Fruit fly (Drosophila melanogaster) whole organism, embryonic: Measurements from ENCODE around the gene GAPcenA.

ENCODE experiments used
- Ada2b ChIP-seq: fragments of 200-800 bp; sonication (Bioruptor generic); IDR thresholded peaks from 2 replicates; pipeline ENCODE4 v1.3.6; 2022; ENCODE audit warnings: missing biosample characterization, missing genetic modification characterization
- Antp ChIP-seq: fragments of 200-800 bp; sonication (Bioruptor generic); optimal IDR thresholded peaks from 3 replicates; lab custom pipeline; 2016; ENCODE audit warnings: missing biosample characterization, missing genetic modification characterization
- Awh ChIP-seq: fragments of 200-800 bp; sonication (Bioruptor generic); IDR thresholded peaks from 2 replicates; pipeline ENCODE4, ENCODE4 v1.3.6; 2022; ENCODE audit warnings: missing biosample characterization, missing genetic modification characterization
- BEAF-32 ChIP-seq: fragments of 200-800 bp; sonication (Bioruptor generic); optimal IDR thresholded peaks from 3 replicates; lab custom pipeline; 2017; ENCODE audit warnings: missing biosample characterization, missing genetic modification characterization, mild to moderate bottlenecking, moderate library complexity, missing genetic modification reagents
- CG10267 ChIP-seq: fragments of 200-800 bp; sonication (Bioruptor generic); optimal IDR thresholded peaks from 2 replicates; lab custom pipeline; 2018; ENCODE audit warnings: missing biosample characterization, mild to moderate bottlenecking, missing genetic modification characterization, moderate library complexity
- CG12155 ChIP-seq: fragments of 200-800 bp; sonication (Bioruptor generic); optimal IDR thresholded peaks from 3 replicates; lab custom pipeline; 2016; ENCODE audit warnings: missing biosample characterization, missing genetic modification characterization
- CG1602 ChIP-seq: fragments of 200-800 bp; sonication (Bioruptor generic); optimal IDR thresholded peaks from 3 replicates; lab custom pipeline; 2016; ENCODE audit warnings: missing biosample characterization, missing genetic modification characterization
- CG1647 ChIP-seq: fragments of 200-800 bp; sonication (Bioruptor generic); optimal IDR thresholded peaks from 3 replicates; lab custom pipeline; 2016; ENCODE audit warnings: missing biosample characterization, missing genetic modification characterization
- CG17361 ChIP-seq: fragments of 200-800 bp; sonication (Bioruptor generic); IDR thresholded peaks from 3 replicates; pipeline ENCODE4 v1.3.6; 2022; ENCODE audit warnings: missing biosample characterization, missing genetic modification characterization
- CG17829 ChIP-seq: fragments of 200-800 bp; optimal IDR thresholded peaks from 2 replicates; lab custom pipeline; 2019; ENCODE audit warnings: missing biosample characterization, mild to moderate bottlenecking, missing genetic modification characterization, moderate library complexity
- CG18011 ChIP-seq: fragments of 200-800 bp; sonication (Bioruptor generic); optimal IDR thresholded peaks from 2 replicates; lab custom pipeline; 2017; ENCODE audit warnings: missing biosample characterization, missing genetic modification characterization, mild to moderate bottlenecking, moderate library complexity, missing genotype
- CG1832 ChIP-seq: fragments of 200-800 bp; sonication (Bioruptor generic); optimal IDR thresholded peaks from 2 replicates; lab custom pipeline; 2017; ENCODE audit warnings: missing biosample characterization, mild to moderate bottlenecking, missing genetic modification characterization, inconsistent platforms
- CG18619 ChIP-seq: fragments of 200-800 bp; sonication (Bioruptor generic); optimal IDR thresholded peaks from 3 replicates; lab custom pipeline; 2017; ENCODE audit warnings: missing biosample characterization, mild to moderate bottlenecking, missing genetic modification characterization
- CG2202 ChIP-seq: fragments of 200-800 bp; sonication (Bioruptor generic); optimal IDR thresholded peaks from 2 replicates; lab custom pipeline; 2018; ENCODE audit warnings: missing biosample characterization, mild to moderate bottlenecking, missing genetic modification characterization
- CG30020 ChIP-seq: fragments of 200-800 bp; optimal IDR thresholded peaks from 2 replicates; lab custom pipeline; 2019; ENCODE audit warnings: missing biosample characterization, mild to moderate bottlenecking, missing genetic modification characterization, moderate library complexity
- CG30431 ChIP-seq: fragments of 200-800 bp; sonication (Bioruptor generic); optimal IDR thresholded peaks from 2 replicates; lab custom pipeline; 2017; ENCODE audit warnings: missing biosample characterization, missing genetic modification characterization
- CG32767 ChIP-seq: fragments of 200-800 bp; sonication (Bioruptor generic); IDR thresholded peaks from 2 replicates; pipeline ENCODE4 v1.3.6; 2022; ENCODE audit warnings: missing biosample characterization, missing genetic modification characterization
- CG3838 ChIP-seq: fragments of 200-800 bp; sonication (Bioruptor generic); optimal IDR thresholded peaks from 3 replicates; lab custom pipeline; 2016; ENCODE audit warnings: missing biosample characterization, missing genetic modification characterization
- CG3995 ChIP-seq: fragments of 200-800 bp; sonication (Bioruptor generic); optimal IDR thresholded peaks from 3 replicates; lab custom pipeline; 2016; ENCODE audit warnings: missing biosample characterization, missing genetic modification characterization
- CG42726 ChIP-seq: fragments of 200-800 bp; sonication (Bioruptor generic); IDR thresholded peaks from 2 replicates; pipeline ENCODE4 v1.3.6; 2022; ENCODE audit warnings: missing biosample characterization, missing genetic modification characterization; ENCODE audit not compliant: partially characterized antibody
- CG6654 ChIP-seq: fragments of 200-800 bp; sonication (Bioruptor generic); optimal IDR thresholded peaks from 2 replicates; lab custom pipeline; 2017; ENCODE audit warnings: missing biosample characterization, mild to moderate bottlenecking, missing genetic modification characterization
- CG6689 ChIP-seq: fragments of 200-800 bp; sonication (Bioruptor generic); IDR thresholded peaks from 2 replicates; pipeline ENCODE4 v1.3.6; 2022; ENCODE audit warnings: missing biosample characterization, missing genetic modification characterization
- CG6765 ChIP-seq: fragments of 200-800 bp; sonication (Bioruptor generic); optimal IDR thresholded peaks from 3 replicates; lab custom pipeline; 2017; ENCODE audit warnings: missing biosample characterization, mild to moderate bottlenecking, missing genetic modification characterization
- CG7928 ChIP-seq: fragments of 200-800 bp; sonication (Bioruptor generic); optimal IDR thresholded peaks from 2 replicates; lab custom pipeline; 2017; ENCODE audit warnings: missing biosample characterization, mild to moderate bottlenecking, missing genetic modification characterization
- CG8944 ChIP-seq: fragments of 200-800 bp; sonication (Bioruptor generic); optimal IDR thresholded peaks from 3 replicates; lab custom pipeline; 2016; ENCODE audit warnings: missing biosample characterization, missing genetic modification characterization
- CG9727 ChIP-seq: fragments of 200-800 bp; sonication (Bioruptor generic); optimal IDR thresholded peaks from 3 replicates; lab custom pipeline; 2017; ENCODE audit warnings: missing biosample characterization, mild to moderate bottlenecking, missing genetic modification characterization
- CG9876 ChIP-seq: fragments of 200-800 bp; sonication (Bioruptor generic); optimal IDR thresholded peaks from 2 replicates; lab custom pipeline; 2016; ENCODE audit warnings: missing biosample characterization, missing genetic modification characterization
- D19B ChIP-seq: fragments of 200-800 bp; sonication (Bioruptor generic); optimal IDR thresholded peaks from 2 replicates; lab custom pipeline; 2017; ENCODE audit warnings: missing biosample characterization, mild to moderate bottlenecking, missing genetic modification characterization
- Doc3 ChIP-seq: fragments of 200-800 bp; sonication (Bioruptor generic); IDR thresholded peaks from 3 replicates; pipeline ENCODE4 v1.3.6; 2022; ENCODE audit warnings: missing biosample characterization, missing genetic modification characterization; ENCODE audit not compliant: partially characterized antibody
- Dref ChIP-seq: fragments of 200-800 bp; sonication (Bioruptor generic); IDR thresholded peaks from 2 replicates; pipeline ENCODE4 v1.3.6; 2022; ENCODE audit warnings: missing biosample characterization, missing genetic modification characterization
- E2f1 ChIP-seq: fragments of 200-800 bp; sonication (Bioruptor generic); IDR thresholded peaks from 2 replicates; pipeline ENCODE4 v1.3.6; 2022; ENCODE audit warnings: missing biosample characterization, missing genetic modification characterization
- Ets65A ChIP-seq: fragments of 200-800 bp; sonication (Bioruptor generic); peaks from one replicate; lab custom pipeline; 2016; ENCODE audit warnings: missing biosample characterization, missing genetic modification characterization
- NC2α ChIP-seq: fragments of 200-800 bp; sonication (Bioruptor generic); optimal IDR thresholded peaks from 2 replicates; lab custom pipeline; 2016; ENCODE audit warnings: missing biosample characterization, missing genetic modification characterization
- NK7.1 ChIP-seq: fragments of 200-800 bp; sonication (Bioruptor generic); optimal IDR thresholded peaks from 3 replicates; lab custom pipeline; 2016; ENCODE audit warnings: missing biosample characterization, missing genetic modification characterization
- Oaz ChIP-seq: fragments of 200-800 bp; sonication (Bioruptor generic); IDR thresholded peaks from 2 replicates; pipeline ENCODE4 v1.3.6; 2022; ENCODE audit warnings: missing biosample characterization, missing genetic modification characterization
- Sox102F ChIP-seq: fragments of 200-800 bp; sonication (Bioruptor generic); optimal IDR thresholded peaks from 2 replicates; lab custom pipeline; 2018; ENCODE audit warnings: missing biosample characterization, mild to moderate bottlenecking, missing genetic modification characterization, moderate library complexity
- ac ChIP-seq: fragments of 200-800 bp; sonication (Bioruptor generic); optimal IDR thresholded peaks from 3 replicates; lab custom pipeline; 2017; ENCODE audit warnings: missing biosample characterization, mild to moderate bottlenecking, missing genetic modification characterization
- chif ChIP-seq, 2 experiments: fragments of 200-800 bp; sonication (Bioruptor generic); optimal IDR thresholded peaks; 3 replicates each; lab custom pipeline; 2016; ENCODE audit warnings: missing biosample characterization in 2 of 2, missing genetic modification characterization in 2 of 2
- dan ChIP-seq: fragments of 200-800 bp; sonication (Bioruptor generic); IDR thresholded peaks from 2 replicates; pipeline ENCODE4 v1.3.6; 2022; ENCODE audit warnings: missing biosample characterization, missing genetic modification characterization
- ewg ChIP-seq: fragments of 200-800 bp; sonication (Bioruptor generic); optimal IDR thresholded peaks from 3 replicates; lab custom pipeline; 2017; ENCODE audit warnings: mild to moderate bottlenecking, missing biosample characterization, missing genetic modification reagents, missing genetic modification characterization
- gcm ChIP-seq: fragments of 200-800 bp; sonication (Bioruptor generic); optimal IDR thresholded peaks from 2 replicates; lab custom pipeline; 2019; ENCODE audit warnings: missing biosample characterization, mild to moderate bottlenecking, missing genetic modification characterization, moderate library complexity
- grau ChIP-seq: fragments of 200-800 bp; optimal IDR thresholded peaks from 3 replicates; lab custom pipeline; 2019; ENCODE audit warnings: missing biosample characterization, mild to moderate bottlenecking, missing genetic modification characterization, moderate library complexity
- gsb-n ChIP-seq: fragments of 200-800 bp; sonication (Bioruptor generic); optimal IDR thresholded peaks from 3 replicates; lab custom pipeline; 2018; ENCODE audit warnings: missing biosample characterization, mild to moderate bottlenecking, missing genetic modification characterization
- hth ChIP-seq: fragments of >200 bp; optimal IDR thresholded peaks from 2 replicates; lab custom pipeline; 2017; ENCODE audit warnings: inconsistent platforms
- lilli ChIP-seq: fragments of 200-800 bp; sonication (Bioruptor generic); optimal IDR thresholded peaks from 3 replicates; lab custom pipeline; 2016; ENCODE audit warnings: missing biosample characterization, missing genetic modification characterization
- pfk ChIP-seq: fragments of 200-800 bp; sonication (Bioruptor generic); optimal IDR thresholded peaks from 2 replicates; lab custom pipeline; 2018; ENCODE audit warnings: missing biosample characterization, mild to moderate bottlenecking, missing genetic modification characterization, moderate library complexity
- salm ChIP-seq: fragments of 200-800 bp; sonication (Bioruptor generic); optimal IDR thresholded peaks from 2 replicates; lab custom pipeline; 2018; ENCODE audit warnings: missing biosample characterization, mild to moderate bottlenecking, missing genetic modification characterization
- seq ChIP-seq: fragments of 200-800 bp; sonication (Bioruptor generic); IDR thresholded peaks from 2 replicates; pipeline ENCODE4 v1.3.6; 2022; ENCODE audit warnings: missing biosample characterization, missing genetic modification characterization
- tio ChIP-seq: fragments of 200-800 bp; sonication (Bioruptor generic); optimal IDR thresholded peaks from 2 replicates; lab custom pipeline; 2017; ENCODE audit warnings: missing biosample characterization, missing genetic modification characterization, inconsistent platforms
- wek ChIP-seq: fragments of 200-800 bp; sonication (Bioruptor generic); optimal IDR thresholded peaks from 3 replicates; lab custom pipeline; 2018; ENCODE audit warnings: missing biosample characterization, mild to moderate bottlenecking, missing genetic modification characterization, moderate library complexity
- yki ChIP-seq: fragments of >200 bp; optimal IDR thresholded peaks from 3 replicates; lab custom pipeline; 2018
- z ChIP-seq: fragments of 200-800 bp; sonication (Bioruptor generic); IDR thresholded peaks from 3 replicates; pipeline ENCODE4 v1.3.6; 2022; ENCODE audit warnings: missing biosample characterization, missing genetic modification characterization

The GAPcenA gene

DNA sequence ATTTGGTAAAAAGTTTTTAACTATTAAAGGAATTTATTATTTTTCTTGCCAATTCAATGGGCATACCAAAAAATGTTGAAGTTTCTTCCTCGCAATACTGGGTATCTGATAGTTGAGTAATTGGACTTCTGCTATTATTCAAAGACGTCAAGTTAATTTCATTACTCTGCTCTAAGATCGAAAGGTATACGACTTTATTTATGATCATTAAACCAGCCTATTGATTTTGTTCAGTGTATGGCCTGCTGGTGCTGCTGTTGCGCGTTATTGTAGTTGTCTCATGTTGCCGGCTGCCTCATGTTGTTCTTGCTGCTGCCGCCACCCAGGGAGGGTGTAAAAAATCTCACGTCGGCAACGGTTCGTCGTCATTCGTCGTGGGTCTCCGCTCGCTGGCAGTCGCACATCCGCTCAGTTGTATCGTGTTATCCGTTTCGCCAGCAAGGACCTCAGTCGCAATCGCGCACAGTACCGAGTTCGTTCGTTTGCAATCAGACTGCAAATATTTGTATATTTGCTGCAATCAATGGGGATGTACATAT, 49.3 kb downstream of the GAPcenA start, which contains the start of gene CG7120 (continued):
- peak; percentile 31 for TF ChIP-seq NK7.1 (GFP tag; lab: Kevin White, UChicago)
- no peak for TF ChIP-seq CG30020 (tag; lab: Kevin White, UChicago)
- TF ChIP-seq CG9876 (GFP tag; lab: Kevin White, UChicago): no peak
- TF ChIP-seq CG1602 (GFP tag; lab: Kevin White, UChicago): peak; percentile 39
- peak; percentile 5 for TF ChIP-seq CG10267 (tag; lab: Kevin White, UChicago)
- TF ChIP-seq dan (GFP tag; lab: Robert Waterston, UW): no peak
- no peak for TF ChIP-seq wek
- TF ChIP-seq Doc3: no peak
- TF ChIP-seq CG18619: peak; percentile 48
- peak; percentile 61 for TF ChIP-seq grau (tag; lab: Kevin White, UChicago)
- no peak for TF ChIP-seq gsb-n (tag; lab: Kevin White, UChicago)
- peak; percentile 11 for TF ChIP-seq CG8944
- no peak for TF ChIP-seq E2f1
- TF ChIP-seq Ada2b (GFP tag; lab: Robert Waterston, UW): no peak
- peak; percentile 20 to 66 for TF ChIP-seq chif (GFP tag; optimal IDR thresholded peaks at IDR 0.05; lab: Kevin White, UChicago)
- TF ChIP-seq Ets65A (GFP tag; lab: Kevin White, UChicago): no peak
- TF ChIP-seq Antp (GFP tag; lab: Kevin White, UChicago): peak; percentile 37
- TF ChIP-seq hth (lab: Kevin White, UChicago): no peak
- peak; percentile 51 for TF ChIP-seq CG17829 (tag; lab: Kevin White, UChicago)
- TF ChIP-seq NC2α (GFP tag; lab: Kevin White, UChicago): peak; percentile 24
- no peak for TF ChIP-seq CG32767 (GFP tag; lab: Robert Waterston, UW)
- TF ChIP-seq lilli (GFP tag; lab: Kevin White, UChicago): peak; percentile 52
- TF ChIP-seq Sox102F (GFP tag; lab: Kevin White, UChicago): peak; percentile 59
- TF ChIP-seq CG6654: no peak
- peak; percentile 3 for TF ChIP-seq D19B (GFP tag; lab: Kevin White, UChicago)
- TF ChIP-seq CG6765 (GFP tag; lab: Kevin White, UChicago): no peak
- TF ChIP-seq CG17361 (GFP tag; lab: Robert Waterston, UW): peak; percentile 76
- TF ChIP-seq Awh (GFP tag; lab: Robert Waterston, UW): 0 out of 2 replicates have a peak, but pooled peaks have one; percentile 32
- no peak for TF ChIP-seq pfk
- 0 out of 2 replicates have a peak, but pooled peaks have one; percentile 33 for TF ChIP-seq CG6689 (GFP tag; lab: Robert Waterston, UW)
- TF ChIP-seq CG1647 (GFP tag; lab: Kevin White, UChicago): peak; percentile 19
- TF ChIP-seq CG42726 (GFP tag; lab: Robert Waterston, UW): no peak
- peak; percentile 36 for TF ChIP-seq CG30431
- TF ChIP-seq CG9727 (GFP tag; lab: Kevin White, UChicago): peak; percentile 32
- TF ChIP-seq ac: no peak
- peak; percentile 17; the same call in 1 of the 2 replicates for TF ChIP-seq seq (GFP tag; lab: Robert Waterston, UW)
- TF ChIP-seq CG3838: no peak
- TF ChIP-seq BEAF-32 (GFP tag; lab: Kevin White, UChicago): no peak
- TF ChIP-seq salm (tag; lab: Kevin White, UChicago): peak; percentile 14
- peak; percentile 10 for TF ChIP-seq CG18011 (GFP tag; lab: Kevin White, UChicago)
- peak; percentile 74 for TF ChIP-seq tio
- peak; percentile 21 for TF ChIP-seq gcm (GFP tag; lab: Kevin White, UChicago)
- TF ChIP-seq z (GFP tag; lab: Robert Waterston, UW): no peak
- no peak for TF ChIP-seq CG3995
- no peak for TF ChIP-seq Dref (GFP tag; lab: Robert Waterston, UW)
- no peak for TF ChIP-seq yki (lab: Kevin White, UChicago)
- peak; percentile 54 for TF ChIP-seq ewg (GFP tag; lab: Kevin White, UChicago)
- TF ChIP-seq CG2202: peak; percentile 41
- no peak for TF ChIP-seq CG12155 (GFP tag; lab: Kevin White, UChicago)
- TF ChIP-seq CG1832: no peak
- TF ChIP-seq CG7928 (GFP tag; lab: Kevin White, UChicago): no peak
- TF ChIP-seq Oaz: no peak
